ENCODE assay signal across 1 fruit fly cellular context in the genomic region with DNA sequence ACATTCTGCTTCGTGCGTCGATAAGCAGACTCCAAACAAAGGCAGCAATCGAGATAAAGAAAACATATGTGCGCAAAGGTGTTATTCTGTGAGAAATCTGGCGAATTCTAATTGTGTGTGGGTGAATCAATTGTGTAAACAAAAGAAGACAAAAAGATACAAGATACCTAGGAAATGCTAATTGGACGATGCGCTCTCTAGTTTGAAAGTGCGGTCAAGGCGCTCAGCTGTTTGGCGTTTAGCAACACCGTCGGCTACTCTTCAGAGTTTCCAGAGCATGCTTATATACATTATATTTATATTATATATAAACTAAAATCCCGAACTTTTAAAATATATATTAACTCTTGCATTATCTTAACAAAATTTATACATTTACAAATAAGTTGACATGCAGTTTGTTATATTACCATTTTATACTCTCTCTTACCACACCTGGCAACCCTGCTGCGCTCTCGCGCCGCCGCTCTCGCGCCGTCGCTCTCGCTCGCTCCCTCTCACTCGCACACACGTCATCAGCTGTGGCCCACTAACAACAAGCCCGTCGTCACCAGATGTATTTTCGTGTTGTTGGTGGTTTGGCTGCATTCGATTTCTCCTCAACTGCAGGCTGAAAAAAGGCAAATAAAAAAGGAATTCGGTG.
TF ChIP-seq lines count a peak whose summit lies in the region.

A gene (plus strand): TSS at position 551 of the 643 bp plus-strand sequence.

TF ChIP-seq in whole organism, embryonic, 481 proteins besides CTCF, POLR2A, EP300 and RAD21 (continued from another document):
- TF ChIP-seq CG4617 (GFP tag; optimal IDR thresholded peaks at IDR 0.05; lab: Kevin White, UChicago; ENCODE audit: borderline replicate concordance) (peak; percentile 95), CG9797 (GFP tag; optimal IDR thresholded peaks at IDR 0.05; lab: Kevin White, UChicago) (peak; percentile 61), CG13624 (GFP tag; optimal IDR thresholded peaks at IDR 0.05; lab: Kevin White, UChicago) (peak; percentile 77), B-H2 (GFP tag; optimal IDR thresholded peaks at IDR 0.05; lab: Kevin White, UChicago) (peak; percentile 95), HLHmδ (GFP tag; optimal IDR thresholded peaks at IDR 0.05; lab: Kevin White, UChicago) (no peak), cad (GFP tag; optimal IDR thresholded peaks at IDR 0.05; lab: Kevin White, UChicago) (no peak), Mrtf (GFP tag; IDR thresholded peaks at IDR 0.05; lab: Robert Waterston, UW) (peak; percentile 97), ERR (GFP tag; optimal IDR thresholded peaks at IDR 0.05; lab: Kevin White, UChicago) (peak; percentile 75), CG32767 (GFP tag; IDR thresholded peaks at IDR 0.05; lab: Robert Waterston, UW) (peak; percentile 99), nerfin-1 (tag; optimal IDR thresholded peaks at IDR 0.05; lab: Kevin White, UChicago) (peak; percentile 97), Antp (GFP tag; optimal IDR thresholded peaks at IDR 0.05; lab: Kevin White, UChicago) (peak; percentile 80), NC2α (GFP tag; optimal IDR thresholded peaks at IDR 0.05; lab: Kevin White, UChicago) (peak; percentile 55), jumu (GFP tag; optimal IDR thresholded peaks at IDR 0.05; lab: Kevin White, UChicago) (peak; percentile 77), CG2199 (GFP tag; IDR thresholded peaks at IDR 0.05; lab: Robert Waterston, UW) (peak; percentile 98), Nf-YC (tag; optimal IDR thresholded peaks at IDR 0.05; lab: Kevin White, UChicago) (peak; percentile 91), trem (tag; optimal IDR thresholded peaks at IDR 0.05; lab: Kevin White, UChicago) (peak; percentile 96), CG7786 (GFP tag; optimal IDR thresholded peaks at IDR 0.05; lab: Kevin White, UChicago) (peak; percentile 80), dan (GFP tag; IDR thresholded peaks at IDR 0.05; lab: Robert Waterston, UW) (peak; percentile 90)
TF ChIP-seq in whole organism, embryonic: peak in this region for 442.
